Worm (Caenorhabditis elegans) whole organism, L1 larva: ENCODE results near the gene col-166.
A peak's percentile ranks its signal among the peaks of the same experiment; 100 is the strongest.

Experiments
- C16A3.4 ChIP-seq: fragments of 150-350 bp; optimal IDR thresholded peaks from 2 replicates; lab custom pipeline; 2014; ENCODE audit warnings: missing biosample characterization, missing genetic modification characterization
- C34B4.2 ChIP-seq: sonication (generic microtip); optimal IDR thresholded peaks from 2 replicates; lab custom pipeline; 2017; ENCODE audit warnings: mild to moderate bottlenecking, missing genetic modification characterization, missing compliant biosample characterization
- aly-2 ChIP-seq: fragments of 150-350 bp; optimal IDR thresholded peaks from 2 replicates; lab custom pipeline; 2014; ENCODE audit warnings: missing biosample characterization, missing genetic modification characterization
- ceh-63 ChIP-seq: fragments of 200-800 bp; sonication (Bioruptor generic); optimal IDR thresholded peaks from 2 replicates; lab custom pipeline; 2018; ENCODE audit warnings: mild to moderate bottlenecking, missing genetic modification characterization, missing compliant biosample characterization
- ceh-82 ChIP-seq, 3 experiments: fragments of 150-350 bp in 1 of 3; sonication (generic microtip) in 2 of 3; optimal IDR thresholded peaks; 2 replicates each; lab custom pipeline; 2014 to 2017; ENCODE audit warnings: missing biosample characterization in 3 of 3, missing genetic modification characterization in 3 of 3
- ceh-88 ChIP-seq: fragments of 200-800 bp; sonication (Bioruptor generic); IDR thresholded peaks from 2 replicates; pipeline ENCODE4 v1.3.6; 2022; ENCODE audit warnings: missing genetic modification characterization, missing compliant biosample characterization
- dpl-1 ChIP-seq, 3 experiments: fragments of 150-350 bp in 2 of 3; sonication (generic microtip) in 1 of 3; optimal IDR thresholded peaks; 2 replicates each; lab custom pipeline; 2014 to 2017; ENCODE audit warnings: missing biosample characterization in 3 of 3, missing genetic modification characterization in 3 of 3, missing genetic modification reagents in 3 of 3
- dsc-1 ChIP-seq: sonication (generic microtip); optimal IDR thresholded peaks from 2 replicates; lab custom pipeline; 2016; ENCODE audit warnings: mild to moderate bottlenecking, missing genetic modification characterization, missing compliant biosample characterization
- efl-1 ChIP-seq, 4 experiments: fragments of 150-350 bp; optimal IDR thresholded peaks in 3 of 4; peaks in 1 of 4; 1 replicate in 1 of 4; 2 replicates in 3 of 4; lab custom pipeline; 2014; ENCODE audit warnings: missing biosample characterization in 2 of 4, missing genetic modification characterization in 2 of 4, missing genetic modification reagents in 2 of 4
- efl-3 ChIP-seq: fragments of 200-800 bp; sonication (Bioruptor generic); optimal IDR thresholded peaks from 2 replicates; lab custom pipeline; 2018; ENCODE audit warnings: mild to moderate bottlenecking, missing genetic modification characterization, missing compliant biosample characterization
- egl-13 ChIP-seq: sonication (generic microtip); optimal IDR thresholded peaks from 2 replicates; lab custom pipeline; 2016; ENCODE audit warnings: missing genotype, missing genetic modification reagents, missing genetic modification characterization, missing compliant biosample characterization
- elt-3 ChIP-seq, 6 experiments: fragments of 150-350 bp in 1 of 6; sonication (generic microtip); optimal IDR thresholded peaks; 2 replicates each; lab custom pipeline; 2017 to 2018; ENCODE audit warnings: missing biosample characterization in 6 of 6, missing genetic modification characterization in 6 of 6, inconsistent platforms in 1 of 6
- ets-5 ChIP-seq: fragments of 200-800 bp; sonication (Bioruptor generic); IDR thresholded peaks from 2 replicates; pipeline ENCODE4 v1.3.6; 2022; ENCODE audit warnings: missing genetic modification characterization, missing compliant biosample characterization
- grh-1 ChIP-seq: fragments of 200-800 bp; sonication (Bioruptor generic); IDR thresholded peaks from 2 replicates; pipeline ENCODE4 v1.3.6; 2022; ENCODE audit warnings: missing genetic modification reagents, missing genetic modification characterization, missing compliant biosample characterization
- hlh-17 ChIP-seq: fragments of 200-800 bp; sonication (Bioruptor generic); optimal IDR thresholded peaks from 2 replicates; lab custom pipeline; 2018; ENCODE audit warnings: missing genetic modification characterization, mild to moderate bottlenecking, missing compliant biosample characterization, moderate library complexity, borderline replicate concordance
- hlh-4 ChIP-seq: sonication (generic microtip); optimal IDR thresholded peaks from 2 replicates; lab custom pipeline; 2016; ENCODE audit warnings: mild to moderate bottlenecking, missing genetic modification characterization, missing compliant biosample characterization
- hpl-2 ChIP-seq: fragments of 150-350 bp; optimal IDR thresholded peaks from 2 replicates; lab custom pipeline; 2014; ENCODE audit warnings: missing biosample characterization, missing genetic modification reagents, missing genetic modification characterization
- isw-1 ChIP-seq: fragments of 200-800 bp; sonication (Bioruptor generic); IDR thresholded peaks from 2 replicates; pipeline ENCODE4 v1.3.6; 2022; ENCODE audit warnings: missing genetic modification characterization, missing compliant biosample characterization
- lin-14 ChIP-seq: fragments of 200-800 bp; sonication (Bioruptor generic); optimal IDR thresholded peaks from 2 replicates; lab custom pipeline; 2018; ENCODE audit warnings: mild to moderate bottlenecking, missing genetic modification characterization, moderate library complexity, missing compliant biosample characterization
- lin-15B ChIP-seq: fragments of 150-350 bp; sonication (generic microtip); optimal IDR thresholded peaks from 3 replicates; lab custom pipeline; 2014; ENCODE audit warnings: missing biosample characterization, missing genetic modification characterization
- lin-35 ChIP-seq, 2 experiments: fragments of 150-350 bp; optimal IDR thresholded peaks; 2 replicates each; lab custom pipeline; 2014; ENCODE audit warnings: missing biosample characterization in 2 of 2, missing genetic modification characterization in 2 of 2, missing genetic modification reagents in 2 of 2
- lin-39 ChIP-seq: fragments of 150-350 bp; optimal IDR thresholded peaks from 2 replicates; lab custom pipeline; 2014; ENCODE audit warnings: missing biosample characterization, missing genetic modification reagents, missing genetic modification characterization
- lir-3 ChIP-seq: sonication (generic microtip); optimal IDR thresholded peaks from 2 replicates; lab custom pipeline; 2016; ENCODE audit warnings: mild to moderate bottlenecking, missing genetic modification characterization, moderate library complexity, missing compliant biosample characterization; ENCODE audit not compliant: poor library complexity
- lsy-2 ChIP-seq, 2 experiments: fragments of 150-350 bp; optimal IDR thresholded peaks; 2 replicates each; lab custom pipeline; 2014; ENCODE audit warnings: missing biosample characterization in 2 of 2, missing genetic modification characterization in 2 of 2
- mab-9 ChIP-seq: fragments of 200-800 bp; sonication (Bioruptor generic); IDR thresholded peaks from 2 replicates; pipeline ENCODE4 v1.3.6; 2022; ENCODE audit warnings: missing genetic modification reagents, missing genetic modification characterization, missing compliant biosample characterization
- mef-2 ChIP-seq: fragments of 150-350 bp; optimal IDR thresholded peaks from 2 replicates; lab custom pipeline; 2014; ENCODE audit warnings: missing biosample characterization, missing genetic modification characterization
- mep-1 ChIP-seq: fragments of 150-350 bp; optimal IDR thresholded peaks from 2 replicates; lab custom pipeline; 2014; ENCODE audit warnings: missing biosample characterization, missing genetic modification characterization
- nhr-19 ChIP-seq: fragments of 200-800 bp; sonication (Bioruptor generic); conservative IDR thresholded peaks from 2 replicates; pipeline ENCODE4 v1.3.6; 2022; ENCODE audit warnings: missing genetic modification characterization, missing compliant biosample characterization
- nhr-20 ChIP-seq: sonication (generic microtip); optimal IDR thresholded peaks from 2 replicates; lab custom pipeline; 2016; ENCODE audit warnings: mild to moderate bottlenecking, missing genetic modification characterization, missing compliant biosample characterization
- nhr-237 ChIP-seq: fragments of 150-350 bp; optimal IDR thresholded peaks from 2 replicates; lab custom pipeline; 2014; ENCODE audit warnings: missing biosample characterization, missing genetic modification characterization
- nhr-71 ChIP-seq: sonication (generic microtip); optimal IDR thresholded peaks from 2 replicates; lab custom pipeline; 2016; ENCODE audit warnings: mild to moderate bottlenecking, missing genetic modification characterization, moderate library complexity, missing compliant biosample characterization
- nhr-77 ChIP-seq: fragments of 150-350 bp; optimal IDR thresholded peaks from 2 replicates; lab custom pipeline; 2014; ENCODE audit warnings: missing biosample characterization, missing genetic modification characterization
- nhr-84 ChIP-seq: sonication (generic microtip); optimal IDR thresholded peaks from 2 replicates; lab custom pipeline; 2017; ENCODE audit warnings: missing biosample characterization, missing genetic modification characterization
- nhr-90 ChIP-seq: sonication (generic microtip); optimal IDR thresholded peaks from 2 replicates; lab custom pipeline; 2016; ENCODE audit warnings: mild to moderate bottlenecking, missing genetic modification characterization, missing compliant biosample characterization; ENCODE audit not compliant: poor library complexity
- pqm-1 ChIP-seq: sonication (generic microtip); optimal IDR thresholded peaks from 3 replicates; lab custom pipeline; 2017; ENCODE audit warnings: missing biosample characterization, missing genetic modification characterization
- rnt-1 ChIP-seq: sonication (generic microtip); optimal IDR thresholded peaks from 2 replicates; lab custom pipeline; 2016; ENCODE audit warnings: mild to moderate bottlenecking, missing genetic modification characterization, moderate library complexity, missing compliant biosample characterization
- skn-1 ChIP-seq: fragments of 150-350 bp; optimal IDR thresholded peaks from 2 replicates; lab custom pipeline; 2014; ENCODE audit warnings: missing biosample characterization, missing genetic modification characterization
- snu-23 ChIP-seq: sonication (generic microtip); optimal IDR thresholded peaks from 2 replicates; lab custom pipeline; 2016; ENCODE audit warnings: missing genetic modification characterization, missing compliant biosample characterization
- swsn-7 ChIP-seq: sonication (generic microtip); optimal IDR thresholded peaks from 2 replicates; lab custom pipeline; 2016; ENCODE audit warnings: missing genetic modification characterization, missing compliant biosample characterization
- unc-130 ChIP-seq: fragments of 150-350 bp; optimal IDR thresholded peaks from 2 replicates; lab custom pipeline; 2017; ENCODE audit warnings: missing biosample characterization, missing genetic modification characterization, inconsistent platforms
- unc-30 ChIP-seq: sonication (generic microtip); optimal IDR thresholded peaks from 2 replicates; lab custom pipeline; 2017; ENCODE audit warnings: missing biosample characterization, missing genetic modification characterization
- unc-86 ChIP-seq: sonication (generic microtip); optimal IDR thresholded peaks from 2 replicates; lab custom pipeline; 2016; ENCODE audit warnings: missing genetic modification characterization, missing compliant biosample characterization
- xbp-1 ChIP-seq: sonication (generic microtip); optimal IDR thresholded peaks from 2 replicates; lab custom pipeline; 2016; ENCODE audit warnings: missing genetic modification characterization, missing compliant biosample characterization
- zag-1 ChIP-seq: fragments of 150-350 bp; optimal IDR thresholded peaks from 2 replicates; lab custom pipeline; 2014; ENCODE audit warnings: missing biosample characterization, missing genetic modification characterization
- ztf-4 ChIP-seq: fragments of 150-350 bp; optimal IDR thresholded peaks from 2 replicates; lab custom pipeline; 2014; ENCODE audit warnings: missing biosample characterization, missing genetic modification characterization

The col-166 gene

ce11 chrX:6252752-6253151, 27.1 kb upstream of the col-166 start:
- TF ChIP-seq hlh-17 (GFP tag; lab: Kevin White, UChicago) (no peak), nhr-237 (tag; lab: Kevin White, UChicago) (no peak), nhr-20 (tag; lab: Kevin White, UChicago) (peak; percentile 11), snu-23 (no peak), lin-14 (GFP tag; lab: Kevin White, UChicago) (no peak), mef-2 (tag; lab: Kevin White, UChicago) (no peak), unc-86 (tag; lab: Kevin White, UChicago) (no peak), rnt-1 (tag; lab: Kevin White, UChicago) (peak; percentile 9), elt-3 (tag; optimal IDR thresholded peaks at IDR 0.05; lab: Kevin White, UChicago) (no peak), lin-35 (GFP tag; optimal IDR thresholded peaks at IDR 0.05; lab: Kevin White, UChicago) (no peak), swsn-7 (peak; percentile 3), hpl-2 (GFP tag; lab: Kevin White, UChicago) (no peak)
- TF ChIP-seq, all 84 proteins: peak for 3

ce11 chrX:6253160-6253559, 26.7 kb upstream of the col-166 start:
- TF ChIP-seq rnt-1 (tag; lab: Kevin White, UChicago) (peak; percentile 16), ceh-88 (GFP tag; lab: Robert Waterston, UW) (peak; percentile 17), nhr-84 (tag; lab: Kevin White, UChicago) (no peak), nhr-90 (tag; lab: Kevin White, UChicago) (no peak), efl-1 (optimal IDR thresholded peaks at IDR 0.05; lab: Kevin White, UChicago) (no peak), efl-1 (GFP tag; optimal IDR thresholded peaks at IDR 0.05 in 1 of 2; lab: Kevin White, UChicago) (peak in 1 of 2 experiments; percentile 50)

ce11 chrX:6253566-6253898, 26.3 kb upstream of the col-166 start:
- TF ChIP-seq xbp-1 (tag; lab: Kevin White, UChicago) (no peak), unc-30 (tag; lab: Kevin White, UChicago) (no peak), snu-23 (peak; percentile 19), aly-2 (tag; lab: Kevin White, UChicago) (no peak), mep-1 (tag; lab: Kevin White, UChicago) (peak; percentile 36), unc-86 (tag; lab: Kevin White, UChicago) (no peak), nhr-237 (tag; lab: Kevin White, UChicago) (no peak), nhr-19 (GFP tag; lab: Robert Waterston, UW) (no peak), C34B4.2 (no peak), lsy-2 (tag; optimal IDR thresholded peaks at IDR 0.05; lab: Kevin White, UChicago) (peak in 1 of 2 experiments; percentile 37), lin-15B (tag; lab: Kevin White, UChicago) (no peak), lin-39 (no peak), ztf-4 (no peak), ets-5 (GFP tag; lab: Robert Waterston, UW) (no peak)

ce11 chrX:6253899-6254670, 25.7 kb upstream of the col-166 start:
- TF ChIP-seq dpl-1 (GFP tag; optimal IDR thresholded peaks at IDR 0.05; lab: Kevin White, UChicago) (no peak), nhr-71 (tag; lab: Kevin White, UChicago) (peak; percentile 69), ceh-82 (tag; optimal IDR thresholded peaks at IDR 0.05; lab: Kevin White, UChicago) (peak in 1 of 3 experiments; percentile 19), isw-1 (GFP tag; lab: Robert Waterston, UW) (no peak), zag-1 (no peak), efl-3 (GFP tag; lab: Kevin White, UChicago) (peak; percentile 31), grh-1 (GFP tag; lab: Robert Waterston, UW) (peak; percentile 5; the same call in 1 of the 2 replicates), rnt-1 (tag; lab: Kevin White, UChicago) (peak; percentile 82), ceh-63 (GFP tag; lab: Kevin White, UChicago) (peak; percentile 0), lir-3 (peak; percentile 33), nhr-237 (tag; lab: Kevin White, UChicago) (no peak), dsc-1 (tag; lab: Kevin White, UChicago) (peak; percentile 42), mab-9 (GFP tag; lab: Robert Waterston, UW) (no peak), hlh-4 (no peak), nhr-77 (peak; percentile 31), skn-1 (peak; percentile 54), unc-130 (tag; lab: Kevin White, UChicago) (peak; percentile 85), pqm-1 (tag; lab: Kevin White, UChicago) (no peak), egl-13 (tag; lab: Kevin White, UChicago) (no peak), unc-86 (tag; lab: Kevin White, UChicago) (no peak), ets-5 (GFP tag; lab: Robert Waterston, UW) (0 out of 2 replicates have a peak, but pooled peaks have one; percentile 35), ztf-4 (peak; percentile 63), C16A3.4 (tag; lab: Kevin White, UChicago) (peak; percentile 30)
